Worm (Caenorhabditis elegans): ENCODE data around the gene F14D7.12.

DNA sequence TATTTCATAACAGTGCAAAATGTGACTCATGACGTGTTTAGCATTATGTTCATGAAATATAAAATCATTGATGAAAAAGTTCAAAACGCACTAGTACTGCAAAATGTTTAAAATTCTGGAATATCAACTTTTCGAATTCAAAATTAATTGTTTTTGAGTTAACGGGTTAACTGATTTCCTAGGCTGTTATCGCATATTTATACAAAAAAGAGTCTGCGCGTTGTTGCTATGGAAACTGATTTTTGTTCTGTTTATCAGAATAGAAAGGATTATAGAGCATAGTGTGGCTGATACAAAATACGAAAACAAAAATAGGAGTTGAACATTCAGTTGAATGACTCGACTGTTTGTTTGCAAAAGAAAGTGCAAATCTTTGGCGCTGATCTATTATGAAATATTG, 17.8 kb downstream of the F14D7.12 start:
- TF ChIP-seq nfya-1 (tag; optimal IDR thresholded peaks at IDR 0.05; ENCODE audit: borderline replicate concordance, insufficient read depth) (no peak), F57C9.4 (tag; optimal IDR thresholded peaks at IDR 0.05) (no peak), B0336.3 (GFP tag; IDR thresholded peaks at IDR 0.05) (no peak), ama-1 (optimal IDR thresholded peaks at IDR 0.05) (no peak), ama-1 (GFP tag; optimal IDR thresholded peaks at IDR 0.05) (no peak), F33H1.4 (GFP tag; IDR thresholded peaks at IDR 0.05) (no peak), pha-4 (tag; optimal IDR thresholded peaks at IDR 0.05) (no peak), ceh-91 (GFP tag; IDR thresholded peaks at IDR 0.05) (no peak), repo-1 (tag; optimal IDR thresholded peaks at IDR 0.05) (no peak), lin-40 (tag; optimal IDR thresholded peaks at IDR 0.05) (no peak), madf-3 (GFP tag; IDR thresholded peaks at IDR 0.05) (no peak), bed-2 (GFP tag; IDR thresholded peaks at IDR 0.05) (no peak), ceh-58 (GFP tag; IDR thresholded peaks at IDR 0.05) (no peak), snpc-1.1 (tag; optimal IDR thresholded peaks at IDR 0.05; ENCODE audit: insufficient read depth) (no peak)

Measured in whole organism, young adult.